Worm (Caenorhabditis elegans): ENCODE data around the gene F22F7.11.
"Not testable (repeated sequence)": the region's sequence is repeated elsewhere in the genome, so short reads cannot be mapped to it uniquely, and the experiment has no call there.

DNA sequence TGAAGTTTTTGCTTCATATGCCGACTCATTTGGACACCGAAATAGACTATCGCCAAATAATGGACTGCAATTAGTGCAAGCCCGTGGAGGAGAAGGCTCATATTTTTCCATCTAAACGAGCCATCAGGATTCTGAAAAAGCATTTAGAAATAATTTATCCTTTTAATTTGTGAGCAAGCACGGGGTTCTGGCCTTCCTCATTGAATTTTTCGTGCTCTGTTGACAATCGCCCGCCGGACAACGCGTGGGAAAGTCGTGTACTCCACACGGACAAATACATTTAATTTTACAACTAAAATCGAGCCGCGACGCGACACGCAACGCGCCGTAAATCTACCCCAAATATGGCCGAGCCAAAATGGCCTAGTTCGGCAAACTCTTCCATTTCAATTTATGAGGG, 24.8 kb downstream of the F22F7.11 start, which contains the start of gene F22F7.12:
- TF ChIP-seq F22D6.2 (tag; optimal IDR thresholded peaks at IDR 0.05); unc-62 (GFP tag; optimal IDR thresholded peaks at IDR 0.05); F37B4.10 (GFP tag; IDR thresholded peaks at IDR 0.05); efl-1 (GFP tag; optimal IDR thresholded peaks at IDR 0.05); Y56A3A.18 (GFP tag; IDR thresholded peaks at IDR 0.05): not testable (repeated sequence)
